Worm (Caenorhabditis elegans): ENCODE results near the gene B0563.9.
"Not testable (repeated sequence)": the region's sequence is repeated elsewhere in the genome, so short reads cannot be mapped to it uniquely, and the experiment has no call there.

ce11 chrX:9118741-9119140 is 49.6 kb upstream of the B0563.9 start:
- not testable (repeated sequence) for TF ChIP-seq pha-4 (tag; optimal IDR thresholded peaks at IDR 0.05); lin-39 (tag; optimal IDR thresholded peaks at IDR 0.05); nhr-237 (tag; optimal IDR thresholded peaks at IDR 0.05); pqm-1 (tag; optimal IDR thresholded peaks at IDR 0.05); ceh-82 (tag; optimal IDR thresholded peaks at IDR 0.05); egl-27 (tag; optimal IDR thresholded peaks at IDR 0.05); zag-1 (tag; optimal IDR thresholded peaks at IDR 0.05); unc-62 (GFP tag; optimal IDR thresholded peaks at IDR 0.05); ceh-9 (tag; optimal IDR thresholded peaks at IDR 0.05)
